Worm (Caenorhabditis elegans): ENCODE results near the gene tmd-2.

DNA sequence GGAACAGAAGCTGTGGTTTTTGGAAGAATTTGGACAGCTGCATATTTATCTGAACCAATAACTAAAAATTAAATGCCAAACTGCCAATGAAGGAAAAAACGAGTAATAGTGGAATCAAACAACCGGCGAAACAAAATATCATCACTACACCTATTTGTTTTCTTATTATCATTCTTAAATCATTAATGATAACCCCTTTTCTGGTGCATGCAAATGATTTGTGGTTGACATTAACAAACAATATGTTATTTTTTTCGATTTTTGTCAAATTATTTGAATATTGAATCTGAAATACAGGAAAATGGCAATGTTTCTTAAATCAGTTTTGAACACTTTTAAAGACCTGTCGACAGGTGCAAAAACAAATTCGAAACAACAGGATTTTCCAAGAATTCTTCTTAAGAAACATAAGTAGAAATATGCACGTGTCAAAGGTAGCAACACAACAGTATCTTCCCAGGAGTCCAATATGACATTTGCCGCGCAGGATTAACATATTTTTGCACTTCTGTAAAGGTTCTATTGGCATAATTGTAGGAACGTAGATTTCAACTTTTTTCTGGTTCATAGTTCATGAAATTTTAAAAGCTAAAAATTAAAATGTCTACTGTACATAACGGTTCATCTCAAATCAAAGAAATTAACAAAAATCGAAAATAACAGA, 35.1 kb upstream of the tmd-2 start, which contains the start of gene W02D7.5:
- TF ChIP-seq mab-5 (tag; optimal IDR thresholded peaks at IDR 0.05) = no peak
- no peak for TF ChIP-seq fos-1 (tag; optimal IDR thresholded peaks at IDR 0.05)
- TF ChIP-seq unc-39 (tag; optimal IDR thresholded peaks at IDR 0.05) = no peak
- no peak for TF ChIP-seq ama-1 (optimal IDR thresholded peaks at IDR 0.05)
- TF ChIP-seq sma-9 (GFP tag; optimal IDR thresholded peaks at IDR 0.05) = no peak
- no peak for TF ChIP-seq sma-9 (tag; optimal IDR thresholded peaks at IDR 0.05)
- no peak for TF ChIP-seq lin-11 (tag; optimal IDR thresholded peaks at IDR 0.05)
- no peak for TF ChIP-seq unc-62 (GFP tag; optimal IDR thresholded peaks at IDR 0.05)
- no peak for TF ChIP-seq lsy-2 (tag; optimal IDR thresholded peaks at IDR 0.05)
- TF ChIP-seq elt-1 (tag; optimal IDR thresholded peaks at IDR 0.05) = no peak
- no peak for TF ChIP-seq mdl-1 (tag; optimal IDR thresholded peaks at IDR 0.05)
- TF ChIP-seq nhr-6 (tag; optimal IDR thresholded peaks at IDR 0.05) = no peak
- no peak for TF ChIP-seq skn-1 (tag; optimal IDR thresholded peaks at IDR 0.05)
- TF ChIP-seq lin-39 (tag; optimal IDR thresholded peaks at IDR 0.05) = no peak
- TF ChIP-seq nhr-11 (tag; optimal IDR thresholded peaks at IDR 0.05) = no peak
